Fruit fly (Drosophila melanogaster) whole organism, embryonic: ENCODE measurements around the gene Dlic.

Source experiments
- Asciz ChIP-seq: fragments of 200-800 bp; sonication (Bioruptor generic); optimal IDR thresholded peaks from 2 replicates; lab custom pipeline; 2017; ENCODE audit warnings: missing biosample characterization, mild to moderate bottlenecking, missing genetic modification characterization, missing genetic modification reagents
- Bdp1 ChIP-seq: fragments of 200-800 bp; sonication (Bioruptor generic); optimal IDR thresholded peaks from 3 replicates; lab custom pipeline; 2016; ENCODE audit warnings: missing biosample characterization, missing genetic modification characterization
- CG11695 ChIP-seq: fragments of 200-800 bp; sonication (Bioruptor generic); IDR thresholded peaks from 3 replicates; pipeline ENCODE4 v1.3.6; 2022; ENCODE audit warnings: missing biosample characterization, missing genetic modification characterization
- CG12942 ChIP-seq: fragments of 200-800 bp; sonication (Bioruptor generic); optimal IDR thresholded peaks from 3 replicates; lab custom pipeline; 2016; ENCODE audit warnings: missing biosample characterization, missing genetic modification characterization
- CG16779 ChIP-seq: fragments of 200-800 bp; sonication (Bioruptor generic); IDR thresholded peaks from 2 replicates; pipeline ENCODE4 v1.3.6; 2022; ENCODE audit warnings: missing biosample characterization, missing genetic modification characterization
- CG17568 ChIP-seq: fragments of 200-800 bp; sonication (Bioruptor generic); optimal IDR thresholded peaks from 2 replicates; lab custom pipeline; 2018; ENCODE audit warnings: missing biosample characterization, mild to moderate bottlenecking, missing genetic modification characterization, moderate library complexity
- CG2678 ChIP-seq: fragments of 200-800 bp; sonication (Bioruptor generic); optimal IDR thresholded peaks from 3 replicates; lab custom pipeline; 2019; ENCODE audit warnings: missing biosample characterization, mild to moderate bottlenecking, missing genetic modification characterization, moderate library complexity
- CG33213 ChIP-seq: fragments of 200-800 bp; sonication (Bioruptor generic); optimal IDR thresholded peaks from 3 replicates; lab custom pipeline; 2016; ENCODE audit warnings: missing biosample characterization, missing genetic modification characterization
- CG34422 ChIP-seq: fragments of 200-800 bp; sonication (Bioruptor generic); IDR thresholded peaks from 3 replicates; pipeline ENCODE4 v1.3.6; 2022; ENCODE audit warnings: missing biosample characterization, missing genetic modification characterization
- CG6689 ChIP-seq: fragments of 200-800 bp; sonication (Bioruptor generic); IDR thresholded peaks from 2 replicates; pipeline ENCODE4 v1.3.6; 2022; ENCODE audit warnings: missing biosample characterization, missing genetic modification characterization
- CG8290 ChIP-seq, 3 experiments: fragments of 200-800 bp; sonication (Bioruptor generic); optimal IDR thresholded peaks; 2 replicates each; lab custom pipeline; 2016 to 2019; ENCODE audit warnings: missing biosample characterization in 3 of 3, missing genetic modification characterization in 3 of 3, mild to moderate bottlenecking in 2 of 3, moderate library complexity in 1 of 3
- D19B ChIP-seq: fragments of 200-800 bp; sonication (Bioruptor generic); optimal IDR thresholded peaks from 2 replicates; lab custom pipeline; 2017; ENCODE audit warnings: missing biosample characterization, mild to moderate bottlenecking, missing genetic modification characterization
- Dp ChIP-seq: fragments of 200-800 bp; sonication (Bioruptor generic); optimal IDR thresholded peaks from 2 replicates; lab custom pipeline; 2018; ENCODE audit warnings: missing biosample characterization, mild to moderate bottlenecking, missing genetic modification characterization, moderate library complexity
- Drgx ChIP-seq: fragments of 200-800 bp; sonication (Bioruptor generic); IDR thresholded peaks from 2 replicates; pipeline ENCODE4 v1.3.6; 2022; ENCODE audit warnings: missing biosample characterization, missing genetic modification characterization
- E2f1 ChIP-seq: fragments of 200-800 bp; sonication (Bioruptor generic); IDR thresholded peaks from 2 replicates; pipeline ENCODE4 v1.3.6; 2022; ENCODE audit warnings: missing biosample characterization, missing genetic modification characterization
- HHEX ChIP-seq: fragments of 200-800 bp; sonication (Bioruptor generic); optimal IDR thresholded peaks from 3 replicates; lab custom pipeline; 2017; ENCODE audit warnings: missing biosample characterization, mild to moderate bottlenecking, missing genetic modification characterization, missing genetic modification reagents
- HLH3B ChIP-seq: fragments of 200-800 bp; sonication (Bioruptor generic); IDR thresholded peaks from 2 replicates; pipeline ENCODE4 v1.3.6; 2022; ENCODE audit warnings: missing biosample characterization, missing genetic modification characterization
- Rfx ChIP-seq: fragments of 200-800 bp; sonication (Bioruptor generic); IDR thresholded peaks from 2 replicates; pipeline ENCODE4 v1.3.6; 2022; ENCODE audit warnings: missing biosample characterization, missing genetic modification characterization
- Scr ChIP-seq: fragments of 200-800 bp; sonication (Bioruptor generic); IDR thresholded peaks from 2 replicates; pipeline ENCODE4 v1.3.6; 2022; ENCODE audit warnings: missing biosample characterization, missing genetic modification characterization; ENCODE audit not compliant: partially characterized antibody
- Sry-β ChIP-seq: fragments of 200-800 bp; sonication (Bioruptor generic); optimal IDR thresholded peaks from 2 replicates; lab custom pipeline; 2018; ENCODE audit warnings: missing biosample characterization, mild to moderate bottlenecking, missing genetic modification characterization, moderate library complexity
- Taf1 ChIP-seq: fragments of 200-800 bp; sonication (Bioruptor generic); IDR thresholded peaks from 2 replicates; pipeline ENCODE4 v1.3.6; 2022; ENCODE audit warnings: missing biosample characterization, missing genetic modification characterization
- Vsx1 ChIP-seq: fragments of 200-800 bp; sonication (Bioruptor generic); optimal IDR thresholded peaks from 2 replicates; lab custom pipeline; 2017; ENCODE audit warnings: missing biosample characterization, mild to moderate bottlenecking, missing genetic modification characterization, missing genetic modification reagents
- ara ChIP-seq: fragments of 200-800 bp; sonication (Bioruptor generic); IDR thresholded peaks from 2 replicates; pipeline ENCODE4 v1.3.6; 2022; ENCODE audit warnings: missing biosample characterization, missing genetic modification characterization
- bigmax ChIP-seq: fragments of 200-800 bp; sonication (Bioruptor generic); optimal IDR thresholded peaks from 2 replicates; lab custom pipeline; 2018; ENCODE audit warnings: missing biosample characterization, mild to moderate bottlenecking, missing genetic modification characterization
- cg ChIP-seq: fragments of 200-800 bp; sonication (Bioruptor generic); optimal IDR thresholded peaks from 3 replicates; lab custom pipeline; 2019; ENCODE audit warnings: missing biosample characterization, mild to moderate bottlenecking, missing genetic modification characterization, moderate library complexity
- crc ChIP-seq: fragments of 200-800 bp; sonication (Bioruptor generic); optimal IDR thresholded peaks from 2 replicates; lab custom pipeline; 2016; ENCODE audit warnings: missing biosample characterization, missing genetic modification characterization
- cwo ChIP-seq: fragments of 200-800 bp; sonication (Bioruptor generic); optimal IDR thresholded peaks from 3 replicates; lab custom pipeline; 2017; ENCODE audit warnings: missing biosample characterization, missing genetic modification characterization, mild to moderate bottlenecking, moderate library complexity, missing genetic modification reagents
- dimm ChIP-seq: fragments of 200-800 bp; sonication (Bioruptor generic); IDR thresholded peaks from 2 replicates; pipeline ENCODE4 v1.3.6; 2022; ENCODE audit warnings: missing biosample characterization, missing genetic modification characterization
- dm ChIP-seq: fragments of 200-800 bp; sonication (Bioruptor generic); optimal IDR thresholded peaks from 3 replicates; lab custom pipeline; 2016; ENCODE audit warnings: missing biosample characterization, missing genetic modification characterization
- dysf ChIP-seq: fragments of 200-800 bp; sonication (Bioruptor generic); IDR thresholded peaks from 3 replicates; pipeline ENCODE4 v1.3.6; 2022; ENCODE audit warnings: missing biosample characterization, missing genetic modification characterization
- fd3F ChIP-seq: fragments of 200-800 bp; sonication (Bioruptor generic); optimal IDR thresholded peaks from 2 replicates; lab custom pipeline; 2018; ENCODE audit warnings: missing biosample characterization, mild to moderate bottlenecking, missing genetic modification characterization, moderate library complexity
- grn ChIP-seq: fragments of 200-800 bp; sonication (Bioruptor generic); optimal IDR thresholded peaks from 3 replicates; lab custom pipeline; 2017; ENCODE audit warnings: missing biosample characterization, missing genetic modification characterization
- hbn ChIP-seq: fragments of 200-800 bp; sonication (Bioruptor generic); IDR thresholded peaks from 2 replicates; pipeline ENCODE4 v1.3.6; 2022; ENCODE audit warnings: missing biosample characterization, missing genetic modification characterization; ENCODE audit not compliant: partially characterized antibody
- jing ChIP-seq: fragments of 200-800 bp; sonication (Bioruptor generic); optimal IDR thresholded peaks from 2 replicates; lab custom pipeline; 2018; ENCODE audit warnings: missing biosample characterization, mild to moderate bottlenecking, missing genetic modification characterization
- kah ChIP-seq: fragments of 200-800 bp; sonication (Bioruptor generic); optimal IDR thresholded peaks from 2 replicates; lab custom pipeline; 2018; ENCODE audit warnings: missing biosample characterization, mild to moderate bottlenecking, missing genetic modification characterization
- lola ChIP-seq, 3 experiments: fragments of >200 bp in 2 of 3; fragments of 200-800 bp in 1 of 3; sonication (Bioruptor generic) in 1 of 3; optimal IDR thresholded peaks; 2 replicates each; lab custom pipeline; 2017 to 2019; ENCODE audit warnings: missing biosample characterization in 3 of 3, missing genetic modification characterization in 3 of 3, mild to moderate bottlenecking in 1 of 3, moderate library complexity in 1 of 3
- nau ChIP-seq: fragments of 200-800 bp; sonication (Bioruptor generic); optimal IDR thresholded peaks from 3 replicates; lab custom pipeline; 2017; ENCODE audit warnings: missing biosample characterization, mild to moderate bottlenecking, missing genetic modification characterization, missing genetic modification reagents
- nom ChIP-seq: fragments of 200-800 bp; sonication (Bioruptor generic); optimal IDR thresholded peaks from 2 replicates; lab custom pipeline; 2017; ENCODE audit warnings: missing biosample characterization, missing genetic modification characterization, mild to moderate bottlenecking, moderate library complexity, missing genetic modification reagents
- salm ChIP-seq: fragments of 200-800 bp; sonication (Bioruptor generic); optimal IDR thresholded peaks from 2 replicates; lab custom pipeline; 2018; ENCODE audit warnings: missing biosample characterization, mild to moderate bottlenecking, missing genetic modification characterization
- sc ChIP-seq, 3 experiments: fragments of >200 bp in 2 of 3; fragments of 200-800 bp in 1 of 3; sonication (Bioruptor generic) in 1 of 3; optimal IDR thresholded peaks; 2 replicates in 2 of 3; 3 replicates in 1 of 3; lab custom pipeline; 2017; ENCODE audit warnings: mild to moderate bottlenecking in 1 of 3, missing biosample characterization in 1 of 3, missing genetic modification characterization in 1 of 3, missing genetic modification reagents in 1 of 3
- scrt ChIP-seq: fragments of 200-800 bp; sonication (Bioruptor generic); optimal IDR thresholded peaks from 2 replicates; lab custom pipeline; 2018; ENCODE audit warnings: missing biosample characterization, mild to moderate bottlenecking, missing genetic modification characterization, moderate library complexity
- sens ChIP-seq: fragments of 200-800 bp; sonication (Bioruptor generic); peaks from one replicate; lab custom pipeline; 2016; ENCODE audit warnings: missing biosample characterization, missing genetic modification characterization
- slou ChIP-seq: fragments of 200-800 bp; sonication (Bioruptor generic); optimal IDR thresholded peaks from 3 replicates; lab custom pipeline; 2016; ENCODE audit warnings: missing biosample characterization, missing genetic modification characterization
- stwl ChIP-seq: fragments of 200-800 bp; sonication (Bioruptor generic); optimal IDR thresholded peaks from 3 replicates; lab custom pipeline; 2018; ENCODE audit warnings: missing biosample characterization, mild to moderate bottlenecking, missing genetic modification characterization, moderate library complexity
- tap ChIP-seq: fragments of 200-800 bp; optimal IDR thresholded peaks from 3 replicates; lab custom pipeline; 2019; ENCODE audit warnings: missing biosample characterization, mild to moderate bottlenecking, missing genetic modification characterization, moderate library complexity
- trem ChIP-seq: fragments of 200-800 bp; optimal IDR thresholded peaks from 3 replicates; lab custom pipeline; 2019; ENCODE audit warnings: missing biosample characterization, mild to moderate bottlenecking, missing genetic modification characterization, moderate library complexity
- tx ChIP-seq: fragments of 200-800 bp; sonication (Bioruptor generic); optimal IDR thresholded peaks from 2 replicates; lab custom pipeline; 2016; ENCODE audit warnings: missing biosample characterization, missing genetic modification characterization
- zf30C ChIP-seq: fragments of 200-800 bp; sonication (Bioruptor generic); optimal IDR thresholded peaks from 3 replicates; lab custom pipeline; 2018; ENCODE audit warnings: missing biosample characterization, mild to moderate bottlenecking, missing genetic modification characterization
- zfh2 ChIP-seq: fragments of 200-800 bp; sonication (Bioruptor generic); optimal IDR thresholded peaks from 2 replicates; lab custom pipeline; 2016; ENCODE audit warnings: missing biosample characterization, missing genetic modification characterization

Gene Dlic

dm6 chrX:11147553-11148067, 6.6 kb upstream of the Dlic start (continued):
- 0 out of 2 replicates have a peak, but pooled peaks have one; percentile 15 for TF ChIP-seq E2f1 (GFP tag; lab: Robert Waterston, UW)
- no peak for TF ChIP-seq sc (optimal IDR thresholded peaks at IDR 0.05; lab: Kevin White, UChicago)
- no peak for TF ChIP-seq sc (GFP tag; optimal IDR thresholded peaks at IDR 0.05; lab: Kevin White, UChicago)
- TF ChIP-seq crc (GFP tag; lab: Kevin White, UChicago): no peak
- TF ChIP-seq nau (GFP tag; lab: Kevin White, UChicago): no peak
- TF ChIP-seq tap: no peak
- 0 out of 2 replicates have a peak, but pooled peaks have one; percentile 22 for TF ChIP-seq Rfx (GFP tag; lab: Robert Waterston, UW)
- no peak for TF ChIP-seq lola (GFP tag; optimal IDR thresholded peaks at IDR 0.05; lab: Kevin White, UChicago)
- TF ChIP-seq CG33213 (GFP tag; lab: Kevin White, UChicago): no peak
- TF ChIP-seq CG2678: no peak
- no peak for TF ChIP-seq cwo (GFP tag; lab: Kevin White, UChicago)
- TF ChIP-seq Taf1 (GFP tag; lab: Robert Waterston, UW): no peak
- TF ChIP-seq Dp (GFP tag; lab: Kevin White, UChicago): peak; percentile 7
- TF ChIP-seq nom (GFP tag; lab: Kevin White, UChicago): no peak
- TF ChIP-seq CG12942 (GFP tag; lab: Kevin White, UChicago): no peak
- no peak for TF ChIP-seq zf30C
- TF ChIP-seq hbn (GFP tag; lab: Robert Waterston, UW): no peak
- TF ChIP-seq scrt (GFP tag; lab: Kevin White, UChicago): peak; percentile 12
- TF ChIP-seq fd3F (GFP tag; lab: Kevin White, UChicago): no peak
- TF ChIP-seq zfh2 (GFP tag; lab: Kevin White, UChicago): no peak
- no peak for TF ChIP-seq CG8290 (GFP tag; optimal IDR thresholded peaks at IDR 0.05; lab: Kevin White, UChicago)
- no peak for TF ChIP-seq CG8290 (tag; optimal IDR thresholded peaks at IDR 0.05; lab: Kevin White, UChicago)
- TF ChIP-seq CG6689 (GFP tag; lab: Robert Waterston, UW): no peak
- TF ChIP-seq ara: no peak
- no peak for TF ChIP-seq CG16779
- TF ChIP-seq Asciz (GFP tag; lab: Kevin White, UChicago): no peak
- TF ChIP-seq trem: no peak
- TF ChIP-seq bigmax: peak; percentile 92
- TF ChIP-seq kah: no peak
- no peak for TF ChIP-seq stwl
- no peak for TF ChIP-seq slou (GFP tag; lab: Kevin White, UChicago)
- TF ChIP-seq jing (GFP tag; lab: Kevin White, UChicago): no peak
- TF ChIP-seq Sry-β (GFP tag; lab: Kevin White, UChicago): no peak
- TF ChIP-seq HLH3B: no peak
- TF ChIP-seq CG17568 (GFP tag; lab: Kevin White, UChicago): no peak
- TF ChIP-seq dysf (GFP tag; lab: Robert Waterston, UW): no peak
- TF ChIP-seq sens (GFP tag; lab: Kevin White, UChicago): peak; percentile 32
- no peak for TF ChIP-seq CG11695
- no peak for TF ChIP-seq HHEX (GFP tag; lab: Kevin White, UChicago)
- peak; percentile 68 for TF ChIP-seq dm (GFP tag; lab: Kevin White, UChicago)
- peak; percentile 63; the same call in 1 of the 3 replicates for TF ChIP-seq CG34422 (GFP tag; lab: Robert Waterston, UW)
- no peak for TF ChIP-seq Vsx1 (GFP tag; lab: Kevin White, UChicago)
- 0 out of 2 replicates have a peak, but pooled peaks have one; percentile 24 for TF ChIP-seq Drgx (GFP tag; lab: Robert Waterston, UW)
- TF ChIP-seq Scr (GFP tag; lab: Robert Waterston, UW): no peak
- TF ChIP-seq tx (GFP tag; lab: Kevin White, UChicago): no peak
- TF ChIP-seq Bdp1: no peak
- no peak for TF ChIP-seq D19B
- TF ChIP-seq grn: no peak
- TF ChIP-seq dimm: no peak
- no peak for TF ChIP-seq salm (tag; lab: Kevin White, UChicago)
- TF ChIP-seq cg (GFP tag; lab: Kevin White, UChicago): peak; percentile 83
